Worm (Caenorhabditis elegans): Measurements from ENCODE around the gene C47E12.13.
A peak's percentile ranks its signal among the peaks of the same experiment; 100 is the strongest.

The C47E12.13 gene

DNA sequence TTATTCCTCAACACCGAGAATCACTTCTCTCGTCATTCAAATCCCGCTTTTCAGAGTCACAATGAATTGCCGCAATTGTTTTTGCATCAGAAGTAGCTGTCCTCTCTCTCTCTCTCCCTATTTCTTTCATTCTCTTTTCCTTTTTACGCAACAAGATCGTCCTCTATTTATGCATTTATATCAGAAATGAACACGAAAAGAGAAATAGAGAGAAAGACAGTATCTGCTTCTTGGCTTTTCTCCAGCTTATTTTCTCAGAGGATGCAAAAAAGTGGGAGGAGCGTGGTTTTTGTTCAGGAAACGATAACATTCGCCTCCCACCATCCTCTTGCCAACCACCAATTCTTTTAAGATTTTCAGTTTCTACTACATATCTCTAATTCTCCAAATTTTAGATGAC, 23.8 kb downstream of the C47E12.13 start, which contains the start of gene mam-2:
Gene mam-2 (plus strand): TSS at position 301 of the 400 bp plus-strand sequence.
- TF ChIP-seq zfp-3 (GFP tag; conservative IDR thresholded peaks at IDR 0.05), result no peak
- no peak for TF ChIP-seq lin-38 (GFP tag; IDR thresholded peaks at IDR 0.05)
- no peak for TF ChIP-seq lsy-2 (tag; optimal IDR thresholded peaks at IDR 0.05)
- TF ChIP-seq daf-16 (GFP tag; optimal IDR thresholded peaks at IDR 0.05), result no peak
- no peak for TF ChIP-seq daf-16 (tag; optimal IDR thresholded peaks at IDR 0.05)
- TF ChIP-seq ceh-28 (tag; optimal IDR thresholded peaks at IDR 0.05), result no peak
- no peak for TF ChIP-seq nhr-11 (tag; optimal IDR thresholded peaks at IDR 0.05)

DNA sequence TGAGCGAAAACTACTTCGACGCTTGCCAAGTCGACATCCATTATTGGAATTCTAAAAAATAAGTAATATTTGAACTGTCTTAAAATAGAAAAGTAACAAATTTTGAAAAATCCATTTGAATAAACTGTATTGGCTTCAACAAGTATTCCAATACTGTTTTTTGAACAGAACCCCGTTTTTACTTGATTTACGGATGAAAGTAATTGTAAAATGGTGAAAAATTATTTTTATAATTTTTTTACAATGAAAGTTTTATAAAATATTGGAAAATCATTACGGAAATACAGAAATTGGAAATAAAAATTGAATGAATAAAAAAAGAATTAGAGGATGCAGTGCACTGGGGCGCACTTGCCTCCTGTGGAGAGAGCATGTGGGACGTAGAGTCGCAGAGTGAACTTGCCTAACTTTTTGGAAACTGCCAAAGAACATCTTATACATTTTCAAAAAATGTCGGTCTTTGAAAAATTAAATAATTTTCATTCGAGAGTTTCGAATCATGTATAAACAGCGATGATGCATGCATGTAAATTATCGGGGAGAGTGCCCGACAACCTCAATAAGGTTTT, 24.4 kb downstream of the C47E12.13 start, which contains the start of gene rrp-1:
Gene rrp-1 (minus strand): TSS at position 51 of the 569 bp plus-strand sequence.
- no peak for TF ChIP-seq F37D6.2 (tag; optimal IDR thresholded peaks at IDR 0.05)
- peak; percentile 79 for TF ChIP-seq lin-38 (GFP tag; IDR thresholded peaks at IDR 0.05)
- TF ChIP-seq ceh-62 (tag; optimal IDR thresholded peaks at IDR 0.05), result no peak
- TF ChIP-seq F10B5.3 (tag; optimal IDR thresholded peaks at IDR 0.05), result no peak
- TF ChIP-seq lin-39 (tag; optimal IDR thresholded peaks at IDR 0.05), result no peak
- no peak for TF ChIP-seq set-16 (GFP tag; IDR thresholded peaks at IDR 0.05)
- no peak for TF ChIP-seq rbr-2 (tag; optimal IDR thresholded peaks at IDR 0.05)
- no peak for TF ChIP-seq spr-3 (GFP tag; optimal IDR thresholded peaks at IDR 0.05)

DNA sequence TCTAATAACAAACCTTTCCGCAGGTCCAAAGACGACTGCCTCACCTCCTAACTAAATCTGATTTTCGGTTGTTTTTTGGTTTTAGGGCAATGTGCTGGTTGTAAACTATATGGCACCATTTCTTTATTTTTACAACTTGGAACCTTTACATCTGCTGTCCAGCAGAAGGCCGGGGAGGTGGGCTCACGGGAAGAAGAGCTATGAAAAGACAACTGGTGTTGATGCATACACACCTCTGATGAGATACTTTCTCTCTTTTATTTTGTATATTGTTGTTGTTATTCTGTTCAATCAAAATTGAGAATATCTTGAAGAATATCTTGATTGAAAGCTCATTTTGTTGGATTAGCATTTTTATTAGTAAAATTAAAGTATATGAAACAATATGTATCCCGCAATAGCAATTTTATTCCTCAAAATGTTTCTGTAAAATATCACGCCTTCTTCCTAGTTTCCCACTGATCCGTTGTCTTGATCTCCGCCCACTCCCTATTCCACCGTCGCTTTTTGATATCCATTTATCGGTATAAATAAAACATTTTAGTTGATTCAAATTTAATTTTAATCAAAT, 29.0 kb downstream of the C47E12.13 start, which contains the start of gene dhp-2:
Gene dhp-2 (plus strand): TSS at position 521 of the 571 bp plus-strand sequence.
- peak in 1 of 2 experiments; percentile 56 for TF ChIP-seq daf-16 (GFP tag; optimal IDR thresholded peaks at IDR 0.05)
- TF ChIP-seq daf-16 (tag; optimal IDR thresholded peaks at IDR 0.05), result no peak
- TF ChIP-seq fkh-10 (GFP tag; optimal IDR thresholded peaks at IDR 0.05), result no peak

DNA sequence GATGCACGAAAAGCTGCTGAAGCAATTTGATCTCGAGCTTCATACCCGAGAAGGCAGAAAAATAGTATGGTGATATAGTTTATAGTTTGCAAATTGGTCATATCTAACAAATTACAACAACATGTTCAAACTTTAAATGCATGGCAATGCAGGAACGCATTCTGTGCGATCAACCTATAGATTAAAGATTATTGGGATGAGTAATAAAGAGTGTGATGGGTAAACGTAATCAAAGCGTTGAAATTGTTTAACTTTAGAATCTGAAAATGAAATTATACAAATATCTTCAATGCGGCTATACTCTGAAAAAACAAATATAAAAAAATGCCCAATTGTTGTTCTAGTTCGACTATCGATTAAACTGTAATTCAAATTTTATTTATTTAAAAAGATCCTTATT, 30.4 kb downstream of the C47E12.13 start, which contains the start of gene C47E12.14:
Gene C47E12.14 (minus strand): TSS at position 101 of the 400 bp plus-strand sequence.
- TF ChIP-seq aly-2 (tag; optimal IDR thresholded peaks at IDR 0.05) (no peak), dpl-1 (GFP tag; optimal IDR thresholded peaks at IDR 0.05) (no peak), pqm-1 (tag; optimal IDR thresholded peaks at IDR 0.05) (no peak), snpc-1.2 (GFP tag; IDR thresholded peaks at IDR 0.05) (no peak), lin-38 (GFP tag; IDR thresholded peaks at IDR 0.05) (no peak), hlh-11 (tag; optimal IDR thresholded peaks at IDR 0.05) (no peak)

DNA sequence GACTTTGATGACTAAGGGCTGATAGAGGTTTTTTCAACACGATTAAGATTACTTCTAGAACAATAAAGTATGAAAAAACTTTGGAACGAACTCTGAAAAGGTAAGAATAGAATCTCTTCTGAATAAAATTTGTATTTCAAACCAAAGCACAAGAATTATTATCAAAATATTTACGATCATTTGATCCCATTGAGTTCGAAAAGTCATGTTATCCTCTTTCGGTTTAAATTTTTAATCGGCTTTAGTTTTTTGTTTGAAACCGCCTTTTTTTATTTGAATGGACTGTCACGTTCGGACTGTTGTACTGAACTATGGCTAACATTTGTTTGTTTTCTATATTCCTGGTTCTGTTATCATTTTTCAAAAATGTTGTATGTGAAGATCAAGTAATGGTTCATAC, 32.3 kb downstream of the C47E12.13 start, which contains the start of gene C47E12.9:
Gene C47E12.9 (plus strand): TSS at position 301 of the 400 bp plus-strand sequence.
- TF ChIP-seq mes-2 (tag; optimal IDR thresholded peaks at IDR 0.05; ENCODE audit: poor library complexity, severe bottlenecking) (no peak), ZK546.5 (tag; optimal IDR thresholded peaks at IDR 0.05) (no peak), zfp-2 (tag; optimal IDR thresholded peaks at IDR 0.05) (no peak)

DNA sequence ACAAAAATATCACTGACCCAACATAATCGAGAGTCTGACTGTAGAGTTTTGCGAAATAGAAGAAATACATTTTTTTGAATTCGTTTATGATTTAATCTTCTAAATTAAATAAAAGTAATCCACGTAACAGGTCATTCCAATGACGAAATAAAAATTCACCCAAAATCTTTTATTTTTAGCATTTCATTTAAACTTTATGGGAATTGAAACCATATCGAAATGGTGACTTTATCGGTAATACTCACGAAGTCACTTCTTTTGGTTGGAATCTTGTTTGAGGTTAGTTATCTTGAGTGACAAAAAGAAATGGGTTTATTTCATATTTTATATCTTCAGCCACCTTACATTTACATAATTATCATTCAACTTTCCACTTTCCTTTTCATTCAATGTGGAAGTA, 34.1 kb downstream of the C47E12.13 start, which contains the start of the genes C47E12.12 and C47E12.10:
Gene C47E12.12 (minus strand): TSS at position 101 of the 400 bp plus-strand sequence.
Gene C47E12.10 (plus strand): TSS at position 172 of the 400 bp plus-strand sequence.
- TF ChIP-seq daf-8 (GFP tag; IDR thresholded peaks at IDR 0.05) (no peak), aha-1 (tag) (no peak)

DNA sequence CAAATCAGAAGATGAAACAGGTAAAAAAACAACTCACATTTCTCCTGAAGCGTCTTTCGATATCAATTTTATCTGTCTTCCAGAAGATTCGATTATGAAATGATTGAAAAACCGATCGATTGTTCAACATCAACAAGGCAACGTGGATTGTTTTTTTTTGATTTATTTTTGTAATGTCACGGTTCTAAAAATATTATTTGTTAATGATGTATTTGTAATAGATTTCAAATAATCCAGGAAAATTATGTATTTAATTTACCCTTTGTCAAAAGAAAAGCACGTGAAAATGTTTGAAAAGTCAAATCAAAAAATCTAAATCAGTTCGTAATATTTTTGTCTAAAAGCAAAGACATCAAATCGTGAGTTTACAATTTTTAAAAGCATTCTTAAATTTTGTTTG, 37.6 kb downstream of the C47E12.13 start, which contains the start of the genes kin-5 and C47E12.11:
Gene kin-5 (minus strand): TSS at position 101 of the 400 bp plus-strand sequence.
Gene C47E12.11 (plus strand): TSS at position 320 of the 400 bp plus-strand sequence.
- TF ChIP-seq Y75B8A.6 (GFP tag; IDR thresholded peaks at IDR 0.05), result no peak
- TF ChIP-seq zip-11 (GFP tag; IDR thresholded peaks at IDR 0.05), result no peak
- no peak for TF ChIP-seq nhr-77 (tag; optimal IDR thresholded peaks at IDR 0.05)
- TF ChIP-seq rbr-2 (tag; optimal IDR thresholded peaks at IDR 0.05), result no peak
- TF ChIP-seq fos-1 (tag; optimal IDR thresholded peaks at IDR 0.05), result no peak
- TF ChIP-seq nhr-11 (tag; optimal IDR thresholded peaks at IDR 0.05), result no peak
- TF ChIP-seq nhr-25 (tag; optimal IDR thresholded peaks at IDR 0.05; ENCODE audit: borderline replicate concordance, insufficient read depth), result no peak
- no peak for TF ChIP-seq F37D6.2 (tag; optimal IDR thresholded peaks at IDR 0.05)
- no peak for TF ChIP-seq D1046.2 (GFP tag; IDR thresholded peaks at IDR 0.05)
- TF ChIP-seq lin-13 (GFP tag; optimal IDR thresholded peaks at IDR 0.05), result no peak
- TF ChIP-seq set-16 (GFP tag; IDR thresholded peaks at IDR 0.05), result no peak
- no peak for TF ChIP-seq nhr-102 (tag; optimal IDR thresholded peaks at IDR 0.05)
- no peak for TF ChIP-seq egl-43 (GFP tag; IDR thresholded peaks at IDR 0.05)
- no peak for TF ChIP-seq nhr-41 (GFP tag; IDR thresholded peaks at IDR 0.05)
